Fruit fly (Drosophila melanogaster) whole organism, embryonic: ENCODE results near the gene Tasp1.

Experiments used
- CG11560 ChIP-seq: fragments of 200-800 bp; sonication (Bioruptor generic); IDR thresholded peaks from 3 replicates; pipeline ENCODE4 v1.3.6; 2022; ENCODE audit warnings: missing biosample characterization, missing genetic modification characterization
- CG12104 ChIP-seq: fragments of 200-800 bp; sonication (Bioruptor generic); optimal IDR thresholded peaks from 3 replicates; lab custom pipeline; 2016; ENCODE audit warnings: missing biosample characterization, missing genetic modification characterization
- CG12155 ChIP-seq: fragments of 200-800 bp; sonication (Bioruptor generic); optimal IDR thresholded peaks from 3 replicates; lab custom pipeline; 2016; ENCODE audit warnings: missing biosample characterization, missing genetic modification characterization
- CG12391 ChIP-seq: fragments of 200-800 bp; sonication (Bioruptor generic); optimal IDR thresholded peaks from 3 replicates; lab custom pipeline; 2018; ENCODE audit warnings: missing biosample characterization, mild to moderate bottlenecking, missing genetic modification characterization, moderate library complexity
- CG13624 ChIP-seq: fragments of 200-800 bp; sonication (Bioruptor generic); optimal IDR thresholded peaks from 2 replicates; lab custom pipeline; 2016; ENCODE audit warnings: missing biosample characterization, missing genetic modification characterization
- CG1529 ChIP-seq: fragments of 200-800 bp; sonication (Bioruptor generic); optimal IDR thresholded peaks from 3 replicates; lab custom pipeline; 2018; ENCODE audit warnings: missing biosample characterization, missing genetic modification characterization
- CG16815 ChIP-seq: fragments of 200-800 bp; sonication (Bioruptor generic); optimal IDR thresholded peaks from 3 replicates; lab custom pipeline; 2017; ENCODE audit warnings: missing biosample characterization, mild to moderate bottlenecking, missing genetic modification characterization
- CG17568 ChIP-seq: fragments of 200-800 bp; sonication (Bioruptor generic); optimal IDR thresholded peaks from 2 replicates; lab custom pipeline; 2018; ENCODE audit warnings: missing biosample characterization, mild to moderate bottlenecking, missing genetic modification characterization, moderate library complexity
- CG17612 ChIP-seq: fragments of 200-800 bp; sonication (Bioruptor generic); IDR thresholded peaks from 2 replicates; pipeline ENCODE4 v1.3.6; 2022; ENCODE audit warnings: missing biosample characterization, missing genetic modification characterization
- CG18619 ChIP-seq: fragments of 200-800 bp; sonication (Bioruptor generic); optimal IDR thresholded peaks from 3 replicates; lab custom pipeline; 2017; ENCODE audit warnings: missing biosample characterization, mild to moderate bottlenecking, missing genetic modification characterization
- CG18764 ChIP-seq: fragments of 200-800 bp; sonication (Bioruptor generic); optimal IDR thresholded peaks from 3 replicates; lab custom pipeline; 2016; ENCODE audit warnings: missing biosample characterization, missing genetic modification characterization
- CG3065 ChIP-seq: fragments of 200-800 bp; sonication (Bioruptor generic); optimal IDR thresholded peaks from 2 replicates; lab custom pipeline; 2016; ENCODE audit warnings: missing biosample characterization, missing genetic modification characterization
- CG32772 ChIP-seq: fragments of 200-800 bp; sonication (Bioruptor generic); IDR thresholded peaks from 2 replicates; pipeline ENCODE4 v1.3.6; 2022; ENCODE audit warnings: missing biosample characterization, missing genetic modification characterization
- CG33557 ChIP-seq: fragments of 200-800 bp; sonication (Bioruptor generic); optimal IDR thresholded peaks from 2 replicates; lab custom pipeline; 2019; ENCODE audit warnings: missing biosample characterization, mild to moderate bottlenecking, missing genetic modification characterization, moderate library complexity
- CG34376 ChIP-seq: fragments of 200-800 bp; sonication (Bioruptor generic); optimal IDR thresholded peaks from 2 replicates; lab custom pipeline; 2018; ENCODE audit warnings: missing biosample characterization, mild to moderate bottlenecking, missing genetic modification characterization
- CG4854 ChIP-seq: fragments of 200-800 bp; sonication (Bioruptor generic); optimal IDR thresholded peaks from 2 replicates; lab custom pipeline; 2016; ENCODE audit warnings: missing biosample characterization, missing genetic modification characterization, inconsistent platforms
- CG7271 ChIP-seq: fragments of 200-800 bp; sonication (Bioruptor generic); optimal IDR thresholded peaks from 2 replicates; lab custom pipeline; 2018; ENCODE audit warnings: missing biosample characterization, mild to moderate bottlenecking, missing genetic modification characterization, moderate library complexity
- CG7372 ChIP-seq: fragments of 200-800 bp; sonication (Bioruptor generic); IDR thresholded peaks from 2 replicates; pipeline ENCODE4 v1.3.6; 2022; ENCODE audit warnings: missing biosample characterization, missing genetic modification characterization
- CG7987 ChIP-seq: fragments of 200-800 bp; sonication (Bioruptor generic); optimal IDR thresholded peaks from 2 replicates; lab custom pipeline; 2018; ENCODE audit warnings: missing biosample characterization, mild to moderate bottlenecking, missing genetic modification characterization, moderate library complexity
- CHES-1-like ChIP-seq: fragments of 200-800 bp; sonication (Bioruptor generic); optimal IDR thresholded peaks from 2 replicates; lab custom pipeline; 2016; ENCODE audit warnings: missing biosample characterization, missing genetic modification characterization
- D19A ChIP-seq: fragments of 200-800 bp; optimal IDR thresholded peaks from 3 replicates; lab custom pipeline; 2019; ENCODE audit warnings: missing biosample characterization, mild to moderate bottlenecking, missing genetic modification characterization, moderate library complexity
- Ets97D ChIP-seq: fragments of 200-800 bp; sonication (Bioruptor generic); optimal IDR thresholded peaks from 3 replicates; lab custom pipeline; 2016; ENCODE audit warnings: missing biosample characterization, missing genetic modification characterization
- Fer1 ChIP-seq: fragments of 200-800 bp; sonication (Bioruptor generic); optimal IDR thresholded peaks from 2 replicates; lab custom pipeline; 2017; ENCODE audit warnings: missing biosample characterization, mild to moderate bottlenecking, missing genetic modification characterization
- Hr51 ChIP-seq, 2 experiments: fragments of 200-800 bp; sonication (Bioruptor generic); optimal IDR thresholded peaks; 2 replicates in 1 of 2; 3 replicates in 1 of 2; lab custom pipeline; 2016 to 2018; ENCODE audit warnings: missing biosample characterization in 2 of 2, missing genetic modification characterization in 2 of 2, mild to moderate bottlenecking in 1 of 2, moderate library complexity in 1 of 2
- Oli ChIP-seq: fragments of 200-800 bp; sonication (Bioruptor generic); optimal IDR thresholded peaks from 2 replicates; lab custom pipeline; 2018; ENCODE audit warnings: missing biosample characterization, mild to moderate bottlenecking, missing genetic modification characterization, moderate library complexity
- Rx ChIP-seq: fragments of 200-800 bp; sonication (Bioruptor generic); IDR thresholded peaks from 2 replicates; pipeline ENCODE4 v1.3.6; 2022; ENCODE audit warnings: missing biosample characterization, missing genetic modification characterization
- Side ChIP-seq: fragments of 200-800 bp; sonication (Bioruptor generic); optimal IDR thresholded peaks from 2 replicates; lab custom pipeline; 2016; ENCODE audit warnings: missing biosample characterization, missing genetic modification characterization
- Sox102F ChIP-seq: fragments of 200-800 bp; sonication (Bioruptor generic); optimal IDR thresholded peaks from 2 replicates; lab custom pipeline; 2018; ENCODE audit warnings: missing biosample characterization, mild to moderate bottlenecking, missing genetic modification characterization, moderate library complexity
- Vsx1 ChIP-seq: fragments of 200-800 bp; sonication (Bioruptor generic); optimal IDR thresholded peaks from 2 replicates; lab custom pipeline; 2017; ENCODE audit warnings: missing biosample characterization, mild to moderate bottlenecking, missing genetic modification characterization, missing genetic modification reagents
- aop ChIP-seq: fragments of 200-800 bp; sonication (Bioruptor generic); IDR thresholded peaks from 2 replicates; pipeline ENCODE4 v1.3.6; 2022; ENCODE audit warnings: missing biosample characterization, missing genetic modification characterization
- cato ChIP-seq: fragments of 200-800 bp; sonication (Bioruptor generic); optimal IDR thresholded peaks from 2 replicates; lab custom pipeline; 2016; ENCODE audit warnings: missing biosample characterization, missing genetic modification characterization, borderline replicate concordance
- crc ChIP-seq: fragments of 200-800 bp; sonication (Bioruptor generic); optimal IDR thresholded peaks from 2 replicates; lab custom pipeline; 2016; ENCODE audit warnings: missing biosample characterization, missing genetic modification characterization
- da ChIP-seq: fragments of 200-800 bp; sonication (Bioruptor generic); optimal IDR thresholded peaks from 2 replicates; lab custom pipeline; 2016; ENCODE audit warnings: missing biosample characterization, missing genetic modification characterization
- dm ChIP-seq: fragments of 200-800 bp; sonication (Bioruptor generic); optimal IDR thresholded peaks from 3 replicates; lab custom pipeline; 2016; ENCODE audit warnings: missing biosample characterization, missing genetic modification characterization
- h ChIP-seq: fragments of >200 bp; optimal IDR thresholded peaks from 2 replicates; lab custom pipeline; 2017
- hkb ChIP-seq, 2 experiments: fragments of 200-800 bp in 1 of 2; fragments of >200 bp in 1 of 2; sonication (Bioruptor generic) in 1 of 2; IDR thresholded peaks in 1 of 2; optimal IDR thresholded peaks in 1 of 2; 2 replicates each; pipeline versions ENCODE4 v1.3.6 to Lab custom; 2017 to 2022; ENCODE audit warnings: missing biosample characterization in 1 of 2, missing genetic modification characterization in 1 of 2
- inv ChIP-seq: fragments of 200-800 bp; sonication (Bioruptor generic); IDR thresholded peaks from 2 replicates; pipeline ENCODE4 v1.3.6; 2022; ENCODE audit warnings: missing biosample characterization, missing genetic modification characterization; ENCODE audit not compliant: partially characterized antibody
- jing ChIP-seq: fragments of 200-800 bp; sonication (Bioruptor generic); optimal IDR thresholded peaks from 2 replicates; lab custom pipeline; 2018; ENCODE audit warnings: missing biosample characterization, mild to moderate bottlenecking, missing genetic modification characterization
- kah ChIP-seq: fragments of 200-800 bp; sonication (Bioruptor generic); optimal IDR thresholded peaks from 2 replicates; lab custom pipeline; 2018; ENCODE audit warnings: missing biosample characterization, mild to moderate bottlenecking, missing genetic modification characterization
- mam ChIP-seq: fragments of 200-800 bp; sonication (Bioruptor generic); optimal IDR thresholded peaks from 3 replicates; lab custom pipeline; 2016; ENCODE audit warnings: missing biosample characterization, missing genetic modification characterization
- prd ChIP-seq, 3 experiments: fragments of >200 bp in 2 of 3; fragments of 200-800 bp in 1 of 3; sonication (Bioruptor generic) in 1 of 3; optimal IDR thresholded peaks in 2 of 3; IDR thresholded peaks in 1 of 3; 2 replicates in 2 of 3; 3 replicates in 1 of 3; pipeline versions ENCODE4 v1.3.6 to Lab custom; 2017 to 2022; ENCODE audit warnings: missing biosample characterization in 1 of 3, missing genetic modification characterization in 1 of 3
- sens ChIP-seq: fragments of 200-800 bp; sonication (Bioruptor generic); peaks from one replicate; lab custom pipeline; 2016; ENCODE audit warnings: missing biosample characterization, missing genetic modification characterization
- shn ChIP-seq: fragments of 200-800 bp; sonication (Bioruptor generic); optimal IDR thresholded peaks from 3 replicates; lab custom pipeline; 2016; ENCODE audit warnings: missing biosample characterization, missing genetic modification characterization
- so ChIP-seq: fragments of 200-800 bp; sonication (Bioruptor generic); IDR thresholded peaks from 3 replicates; pipeline ENCODE4 v1.3.6; 2022; ENCODE audit warnings: missing biosample characterization, missing genetic modification characterization
- sqz ChIP-seq: fragments of 200-800 bp; sonication (Bioruptor generic); optimal IDR thresholded peaks from 3 replicates; lab custom pipeline; 2018; ENCODE audit warnings: missing biosample characterization, mild to moderate bottlenecking, missing genetic modification characterization
- toy ChIP-seq: fragments of 200-800 bp; sonication (Bioruptor generic); IDR thresholded peaks from 2 replicates; pipeline ENCODE4 v1.3.6; 2022; ENCODE audit warnings: missing biosample characterization, missing genetic modification characterization
- trem ChIP-seq: fragments of 200-800 bp; optimal IDR thresholded peaks from 3 replicates; lab custom pipeline; 2019; ENCODE audit warnings: missing biosample characterization, mild to moderate bottlenecking, missing genetic modification characterization, moderate library complexity
- twi ChIP-seq: fragments of 200-800 bp; optimal IDR thresholded peaks from 2 replicates; lab custom pipeline; 2019; ENCODE audit warnings: missing biosample characterization, mild to moderate bottlenecking, missing genetic modification characterization, moderate library complexity
- unc-4 ChIP-seq: fragments of 200-800 bp; sonication (Bioruptor generic); IDR thresholded peaks from 2 replicates; pipeline ENCODE4 v1.3.6; 2022; ENCODE audit warnings: missing biosample characterization, missing genetic modification characterization; ENCODE audit not compliant: partially characterized antibody

Tasp1 gene

DNA sequence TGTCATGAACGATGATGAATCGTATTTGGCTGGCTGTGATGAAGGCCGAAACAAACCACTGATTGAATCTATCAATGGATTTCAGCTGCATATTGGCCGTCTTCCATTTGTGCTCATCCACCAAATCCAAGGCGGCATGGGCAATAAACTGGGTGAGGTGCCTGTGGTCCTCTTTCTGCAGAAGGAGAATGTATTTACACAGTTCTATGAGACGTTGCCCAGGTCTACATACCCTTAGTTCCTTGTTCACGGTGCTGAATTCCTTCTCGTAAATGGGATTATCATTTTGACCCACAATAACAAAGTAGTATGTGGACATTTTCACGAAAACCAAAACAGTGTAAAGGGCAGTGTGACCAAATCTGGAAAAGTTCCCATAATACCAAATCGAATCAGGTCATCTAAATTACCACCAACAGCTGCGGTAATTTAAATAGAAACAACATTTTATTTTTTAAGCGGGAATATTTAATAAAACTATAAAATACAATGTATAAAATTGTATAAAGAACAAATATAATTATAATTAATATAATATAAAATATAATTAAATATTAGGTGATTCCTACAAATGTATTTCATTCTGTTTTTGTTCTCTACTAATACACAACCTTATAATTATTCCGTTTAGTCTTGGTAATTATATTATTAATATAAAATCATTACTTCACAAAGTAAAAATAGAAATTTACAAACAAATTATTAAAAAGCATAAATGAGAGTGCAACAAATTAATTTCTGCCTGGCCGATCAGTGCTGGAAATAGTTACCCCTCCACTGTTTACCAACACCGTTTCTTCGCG lies 44.1 kb upstream of the Tasp1 start, which contains the start of the genes Trs20 and elg1 (continued):
- TF ChIP-seq prd (optimal IDR thresholded peaks at IDR 0.05; lab: Kevin White, UChicago) (no peak), prd (GFP tag; IDR thresholded peaks at IDR 0.05; lab: Robert Waterston, UW) (peak; percentile 45; the same call in 1 of the 3 replicates), inv (GFP tag; lab: Robert Waterston, UW) (no peak), toy (no peak), so (GFP tag; lab: Robert Waterston, UW) (no peak), Fer1 (GFP tag; lab: Kevin White, UChicago) (peak; percentile 58), CG17568 (GFP tag; lab: Kevin White, UChicago) (no peak), hkb (optimal IDR thresholded peaks at IDR 0.05; lab: Kevin White, UChicago) (no peak), hkb (GFP tag; IDR thresholded peaks at IDR 0.05; lab: Robert Waterston, UW) (0 out of 2 replicates have a peak, but pooled peaks have one; percentile 25), CG12104 (GFP tag; lab: Kevin White, UChicago) (peak; percentile 42), CG12155 (GFP tag; lab: Kevin White, UChicago) (peak; percentile 19), twi (peak; percentile 49), CG32772 (GFP tag; lab: Robert Waterston, UW) (no peak), CG18619 (peak; percentile 14), kah (GFP tag; lab: Kevin White, UChicago) (peak; percentile 8), CG17612 (GFP tag; lab: Robert Waterston, UW) (no peak), Sox102F (GFP tag; lab: Kevin White, UChicago) (no peak), da (no peak), CG11560 (tag; lab: Robert Waterston, UW) (no peak), Side (GFP tag; lab: Kevin White, UChicago) (no peak), CG7271 (tag; lab: Kevin White, UChicago) (peak; percentile 13), D19A (tag; lab: Kevin White, UChicago) (peak; percentile 74), Vsx1 (GFP tag; lab: Kevin White, UChicago) (peak; percentile 59), CG4854 (GFP tag; lab: Kevin White, UChicago) (no peak), Oli (peak; percentile 53), unc-4 (GFP tag; lab: Robert Waterston, UW) (no peak), Hr51 (GFP tag; optimal IDR thresholded peaks at IDR 0.05; lab: Kevin White, UChicago) (no peak), cato (GFP tag; lab: Kevin White, UChicago) (peak; percentile 15), h (lab: Kevin White, UChicago) (no peak), CG12391 (tag; lab: Kevin White, UChicago) (peak; percentile 84), aop (no peak), CHES-1-like (GFP tag; lab: Kevin White, UChicago) (no peak), CG1529 (GFP tag; lab: Kevin White, UChicago) (no peak), CG3065 (GFP tag; lab: Kevin White, UChicago) (no peak), CG33557 (GFP tag; lab: Kevin White, UChicago) (peak; percentile 51), CG34376 (GFP tag; lab: Kevin White, UChicago) (no peak), dm (GFP tag; lab: Kevin White, UChicago) (no peak), shn (no peak), Rx (GFP tag; lab: Robert Waterston, UW) (no peak), trem (tag; lab: Kevin White, UChicago) (peak; percentile 56), sqz (no peak), crc (GFP tag; lab: Kevin White, UChicago) (no peak), CG13624 (no peak), sens (GFP tag; lab: Kevin White, UChicago) (peak; percentile 77), Ets97D (GFP tag; lab: Kevin White, UChicago) (peak; percentile 16), jing (GFP tag; lab: Kevin White, UChicago) (no peak), CG7372 (GFP tag; lab: Robert Waterston, UW) (no peak), CG7987 (no peak), mam (GFP tag; lab: Kevin White, UChicago) (peak; percentile 7), CG16815 (GFP tag; lab: Kevin White, UChicago) (no peak), CG18764 (GFP tag; lab: Kevin White, UChicago) (no peak)
